Worm (Caenorhabditis elegans) whole organism, L3 larva: ENCODE results near the gene sax-2.

Experiments
- R02D3.7 ChIP-seq: fragments of 150-350 bp; optimal IDR thresholded peaks from 2 replicates; lab custom pipeline; 2014; ENCODE audit warnings: missing biosample characterization, missing genetic modification characterization
- ZK546.5 ChIP-seq: sonication (generic microtip); optimal IDR thresholded peaks from 2 replicates; lab custom pipeline; 2017; ENCODE audit warnings: missing biosample characterization, missing genetic modification characterization
- ama-1 ChIP-seq: fragments of 150-350 bp; optimal IDR thresholded peaks from 2 replicates; lab custom pipeline; 2018
- ceh-16 ChIP-seq: sonication (generic microtip); optimal IDR thresholded peaks from 2 replicates; lab custom pipeline; 2017; ENCODE audit warnings: missing biosample characterization, missing genetic modification characterization
- ceh-28 ChIP-seq: fragments of 150-350 bp; optimal IDR thresholded peaks from 2 replicates; lab custom pipeline; 2014; ENCODE audit warnings: missing biosample characterization, missing genetic modification reagents, missing genetic modification characterization
- ceh-82 ChIP-seq: fragments of 150-350 bp; optimal IDR thresholded peaks from 2 replicates; lab custom pipeline; 2014; ENCODE audit warnings: missing biosample characterization, missing genetic modification characterization
- ceh-9 ChIP-seq: sonication (generic microtip); optimal IDR thresholded peaks from 2 replicates; lab custom pipeline; 2018; ENCODE audit warnings: missing biosample characterization, missing genetic modification characterization
- egl-27 ChIP-seq: sonication (generic microtip); optimal IDR thresholded peaks from 4 replicates; lab custom pipeline; 2017; ENCODE audit warnings: missing biosample characterization, missing genetic modification reagents, missing genetic modification characterization
- elt-1 ChIP-seq: fragments of 150-350 bp; optimal IDR thresholded peaks from 2 replicates; lab custom pipeline; 2014; ENCODE audit warnings: missing biosample characterization, missing genetic modification characterization
- elt-2 ChIP-seq: sonication (generic microtip); optimal IDR thresholded peaks from 2 replicates; lab custom pipeline; 2016; ENCODE audit warnings: missing genetic modification reagents, mild to moderate bottlenecking, missing genetic modification characterization, missing compliant biosample characterization
- elt-3 ChIP-seq, 3 experiments: fragments of 150-350 bp in 1 of 3; sonication (generic microtip) in 2 of 3; optimal IDR thresholded peaks; 2 replicates in 2 of 3; 4 replicates in 1 of 3; lab custom pipeline; 2014 to 2017; ENCODE audit warnings: missing biosample characterization in 3 of 3, missing genetic modification characterization in 3 of 3
- fkh-10 ChIP-seq: sonication (generic microtip); optimal IDR thresholded peaks from 2 replicates; lab custom pipeline; 2017; ENCODE audit warnings: missing biosample characterization, missing genetic modification reagents, missing genetic modification characterization
- hmg-11 ChIP-seq: sonication (generic microtip); optimal IDR thresholded peaks from 2 replicates; lab custom pipeline; 2016; ENCODE audit warnings: missing genetic modification characterization, missing compliant biosample characterization
- jun-1 ChIP-seq: fragments of 150-350 bp; optimal IDR thresholded peaks from 2 replicates; lab custom pipeline; 2014; ENCODE audit warnings: missing biosample characterization, missing genetic modification reagents, missing genetic modification characterization
- lin-15B ChIP-seq: fragments of 150-350 bp; optimal IDR thresholded peaks from 2 replicates; lab custom pipeline; 2014; ENCODE audit warnings: missing biosample characterization, missing genetic modification characterization
- lin-39 ChIP-seq: fragments of 150-350 bp; optimal IDR thresholded peaks from 2 replicates; lab custom pipeline; 2018; ENCODE audit warnings: missing biosample characterization, missing genetic modification reagents, missing genetic modification characterization
- lsy-12 ChIP-seq: sonication (generic microtip); optimal IDR thresholded peaks from 2 replicates; lab custom pipeline; 2016; ENCODE audit warnings: mild to moderate bottlenecking, missing genetic modification characterization, missing compliant biosample characterization
- mml-1 ChIP-seq: fragments of 150-350 bp; sonication (generic microtip); optimal IDR thresholded peaks from 3 replicates; lab custom pipeline; 2014; ENCODE audit warnings: missing biosample characterization, missing genetic modification characterization
- nfya-1 ChIP-seq: sonication (generic microtip); optimal IDR thresholded peaks from 2 replicates; lab custom pipeline; 2017; ENCODE audit warnings: missing genetic modification characterization, mild to moderate bottlenecking, missing compliant biosample characterization, antibody characterized with exemption, moderate library complexity; ENCODE audit not compliant: insufficient read depth
- nhr-12 ChIP-seq: fragments of 150-350 bp; optimal IDR thresholded peaks from 2 replicates; lab custom pipeline; 2014; ENCODE audit warnings: missing biosample characterization, missing genetic modification characterization
- nhr-23 ChIP-seq: fragments of 150-350 bp; optimal IDR thresholded peaks from 2 replicates; lab custom pipeline; 2014; ENCODE audit warnings: missing biosample characterization, missing genetic modification reagents, missing genetic modification characterization
- nhr-25 ChIP-seq: sonication (generic microtip); optimal IDR thresholded peaks from 2 replicates; lab custom pipeline; 2017; ENCODE audit warnings: missing biosample characterization, missing genetic modification characterization
- nhr-43 ChIP-seq: sonication (generic microtip); optimal IDR thresholded peaks from 2 replicates; lab custom pipeline; 2016; ENCODE audit warnings: mild to moderate bottlenecking, missing genetic modification characterization, missing compliant biosample characterization; ENCODE audit not compliant: poor library complexity, severe bottlenecking
- pqm-1 ChIP-seq: fragments of 150-350 bp; optimal IDR thresholded peaks from 2 replicates; lab custom pipeline; 2017; ENCODE audit warnings: missing biosample characterization, missing genetic modification characterization, inconsistent platforms
- sea-2 ChIP-seq: fragments of 150-350 bp; sonication (generic microtip); optimal IDR thresholded peaks from 4 replicates; lab custom pipeline; 2014; ENCODE audit warnings: missing biosample characterization, missing genetic modification reagents, missing genetic modification characterization
- snpc-4 ChIP-seq: fragments of 150-350 bp; optimal IDR thresholded peaks from 2 replicates; lab custom pipeline; 2014; ENCODE audit warnings: missing biosample characterization, missing genetic modification characterization
- unc-39 ChIP-seq: sonication (generic microtip); optimal IDR thresholded peaks from 4 replicates; lab custom pipeline; 2017; ENCODE audit warnings: missing biosample characterization, missing genetic modification characterization
- unc-62 ChIP-seq: fragments of 150-350 bp; sonication (generic microtip); optimal IDR thresholded peaks from 4 replicates; lab custom pipeline; 2014; ENCODE audit warnings: missing biosample characterization, missing genetic modification reagents, missing genetic modification characterization
- zag-1 ChIP-seq: fragments of 150-350 bp; optimal IDR thresholded peaks from 2 replicates; lab custom pipeline; 2014; ENCODE audit warnings: missing biosample characterization, missing genetic modification characterization
- ztf-11 ChIP-seq: fragments of 150-350 bp; optimal IDR thresholded peaks from 2 replicates; lab custom pipeline; 2014; ENCODE audit warnings: missing biosample characterization, missing genetic modification characterization
- ztf-4 ChIP-seq: fragments of 150-350 bp; optimal IDR thresholded peaks from 2 replicates; lab custom pipeline; 2014; ENCODE audit warnings: missing biosample characterization, missing genetic modification characterization

The sax-2 gene

ce11 chrIII:5096741-5097140, 12.8 kb upstream of the sax-2 start:
- TF ChIP-seq nhr-23 (tag; lab: Kevin White, UChicago) (peak; percentile 75), ceh-9 (tag; lab: Kevin White, UChicago) (no peak), elt-3 (tag; optimal IDR thresholded peaks at IDR 0.05; lab: Kevin White, UChicago) (peak; percentile 46 to 70 (median 48)), nhr-25 (tag; lab: Kevin White, UChicago) (peak; percentile 32), nhr-43 (tag; lab: Kevin White, UChicago) (peak; percentile 89), hmg-11 (no peak)
- TF ChIP-seq, all 47 proteins: peak for 4

- TF ChIP-seq nfya-1 (tag; lab: Kevin White, UChicago) (no peak), lsy-12 (tag; lab: Kevin White, UChicago) (no peak), mml-1 (tag; lab: Kevin White, UChicago) (no peak), elt-1 (no peak), lin-39 (tag; lab: Kevin White, UChicago) (no peak), nhr-12 (tag; lab: Kevin White, UChicago) (no peak), R02D3.7 (no peak), fkh-10 (GFP tag; lab: Kevin White, UChicago) (no peak), hmg-11 (no peak), ZK546.5 (tag; lab: Kevin White, UChicago) (no peak), sea-2 (GFP tag; lab: Kevin White, UChicago) (no peak), ama-1 (lab: Kevin White, UChicago) (no peak), nhr-25 (tag; lab: Kevin White, UChicago) (no peak), lin-15B (tag; lab: Kevin White, UChicago) (no peak), ceh-28 (tag; lab: Kevin White, UChicago) (no peak)
These were observed 10.7 kb upstream of the sax-2 start for ce11 chrIII:5098740-5099276.

DNA sequence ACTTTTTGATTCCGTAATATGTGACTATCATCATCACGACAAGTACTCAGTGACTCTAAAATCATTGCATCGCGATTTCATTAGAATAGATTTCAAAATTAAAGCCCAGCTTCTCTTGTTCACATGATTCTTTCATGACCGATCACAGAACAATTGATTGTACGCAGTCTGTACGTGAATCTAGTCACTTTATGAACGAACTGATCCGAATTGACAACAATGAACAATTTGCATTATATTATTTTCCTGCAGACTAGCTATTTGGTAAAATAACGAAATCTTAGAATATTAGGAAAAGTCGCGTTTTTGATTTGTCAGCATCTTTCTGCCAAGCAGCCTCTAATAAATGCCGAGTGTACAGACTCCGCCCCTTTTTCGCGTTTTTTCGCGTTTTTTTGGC, 10.0 kb upstream of the sax-2 start:
- TF ChIP-seq ceh-28 (tag; lab: Kevin White, UChicago) (no peak), nhr-43 (tag; lab: Kevin White, UChicago) (peak; percentile 33)

- no peak for TF ChIP-seq ZK546.5 (tag; lab: Kevin White, UChicago)
- TF ChIP-seq ceh-82 (tag; lab: Kevin White, UChicago) = no peak
- no peak for TF ChIP-seq unc-62 (GFP tag; lab: Kevin White, UChicago)
- peak; percentile 51 for TF ChIP-seq snpc-4 (tag; lab: Kevin White, UChicago)
- TF ChIP-seq hmg-11 = peak; percentile 23
- peak; percentile 5 for TF ChIP-seq elt-2 (tag; lab: Kevin White, UChicago)
- peak; percentile 18 for TF ChIP-seq nhr-25 (tag; lab: Kevin White, UChicago)
- TF ChIP-seq nfya-1 (tag; lab: Kevin White, UChicago) = peak; percentile 63
- no peak for TF ChIP-seq lsy-12 (tag; lab: Kevin White, UChicago)
- TF ChIP-seq lin-15B (tag; lab: Kevin White, UChicago) = peak; percentile 79
- no peak for TF ChIP-seq unc-39
- TF ChIP-seq jun-1 (tag; lab: Kevin White, UChicago) = no peak
- TF ChIP-seq ztf-11 (tag; lab: Kevin White, UChicago) = no peak
- peak; percentile 52 for TF ChIP-seq nhr-23 (tag; lab: Kevin White, UChicago)
- peak; percentile 18 for TF ChIP-seq pqm-1 (tag; lab: Kevin White, UChicago)
- no peak for TF ChIP-seq zag-1
These were observed 6.9 kb upstream of the sax-2 start, which contains the start of gene F54D8.6 for ce11 chrIII:5102616-5103015. Gene F54D8.6, plus strand, starts transcription at chrIII:5102985.

ce11 chrIII:5105485-5105884, 4.0 kb upstream of the sax-2 start:
- TF ChIP-seq egl-27 (tag; lab: Kevin White, UChicago) = no peak
- no peak for TF ChIP-seq ztf-4 (tag; lab: Kevin White, UChicago)
- TF ChIP-seq ceh-16 (tag; lab: Kevin White, UChicago) = no peak
- TF ChIP-seq, all 47 proteins: peak for 0
